Worm (Caenorhabditis elegans) whole organism, young adult: Measurements from ENCODE around the gene T14G10.8.

Source experiments
- B0035.1 ChIP-seq: sonication (generic microtip); optimal IDR thresholded peaks from 2 replicates; lab custom pipeline; 2016; ENCODE audit warnings: missing genetic modification characterization, mild to moderate bottlenecking, missing compliant biosample characterization, missing genotype, missing genetic modification reagents
- B0336.3 ChIP-seq: fragments of 200-800 bp; sonication (Bioruptor generic); IDR thresholded peaks from 2 replicates; pipeline ENCODE4 v1.3.6; 2022; ENCODE audit warnings: missing genetic modification characterization, missing compliant biosample characterization
- C17E4.6 ChIP-seq: fragments of 200-800 bp; sonication (Bioruptor generic); IDR thresholded peaks from 2 replicates; pipeline ENCODE4 v1.3.6; 2022; ENCODE audit warnings: missing genetic modification reagents, missing genetic modification characterization, missing compliant biosample characterization
- D2030.7 ChIP-seq: fragments of 200-800 bp; sonication (Bioruptor generic); IDR thresholded peaks from 2 replicates; pipeline ENCODE4 v1.3.6; 2022; ENCODE audit warnings: missing genetic modification reagents, missing genetic modification characterization, missing compliant biosample characterization
- F33H1.4 ChIP-seq: fragments of 200-800 bp; sonication (Bioruptor generic); IDR thresholded peaks from 2 replicates; pipeline ENCODE4 v1.3.6; 2022; ENCODE audit warnings: missing genetic modification reagents, missing genetic modification characterization, missing compliant biosample characterization
- F49E8.2 ChIP-seq: sonication (generic microtip); optimal IDR thresholded peaks from 3 replicates; lab custom pipeline; 2017; ENCODE audit warnings: missing genetic modification characterization, mild to moderate bottlenecking, missing compliant biosample characterization, antibody characterized with exemption, moderate library complexity; ENCODE audit not compliant: insufficient read depth
- F55B11.4 ChIP-seq: sonication (generic microtip); optimal IDR thresholded peaks from 2 replicates; lab custom pipeline; 2016; ENCODE audit warnings: missing compliant biosample characterization, missing genetic modification characterization, borderline replicate concordance; ENCODE audit not compliant: insufficient read depth
- K11D2.4 ChIP-seq: fragments of 200-800 bp; sonication (Bioruptor generic); IDR thresholded peaks from 2 replicates; pipeline ENCODE4 v1.3.6; 2022; ENCODE audit warnings: missing genetic modification reagents, missing genetic modification characterization, missing compliant biosample characterization
- Y53G8AR.9 ChIP-seq: fragments of 200-800 bp; sonication (Bioruptor generic); conservative IDR thresholded peaks from 2 replicates; pipeline ENCODE4 v1.3.6; 2022; ENCODE audit warnings: missing genetic modification reagents, missing genetic modification characterization, missing compliant biosample characterization
- ZK185.1 ChIP-seq: sonication (generic microtip); optimal IDR thresholded peaks from 2 replicates; lab custom pipeline; 2016; ENCODE audit warnings: mild to moderate bottlenecking, missing genetic modification characterization, missing compliant biosample characterization; ENCODE audit not compliant: poor library complexity, severe bottlenecking
- ama-1 ChIP-seq, 3 experiments: fragments of 150-350 bp in 1 of 3; sonication (generic microtip) in 2 of 3; optimal IDR thresholded peaks; 2 replicates each; lab custom pipeline; 2014 to 2018; ENCODE audit warnings: missing biosample characterization in 2 of 3, missing genetic modification characterization in 2 of 3, missing genetic modification reagents in 2 of 3
- aptf-2 ChIP-seq: fragments of 200-800 bp; sonication (Bioruptor generic); conservative IDR thresholded peaks from 2 replicates; pipeline ENCODE4 v1.3.6; 2022; ENCODE audit warnings: missing genetic modification reagents, missing genetic modification characterization, missing compliant biosample characterization
- atf-7 ChIP-seq: sonication (generic microtip); optimal IDR thresholded peaks from 2 replicates; lab custom pipeline; 2017; ENCODE audit warnings: mild to moderate bottlenecking, missing genetic modification characterization, missing compliant biosample characterization
- cebp-1 ChIP-seq, 2 experiments: fragments of 200-800 bp in 1 of 2; sonication (Bioruptor generic) in 1 of 2; sonication (generic microtip) in 1 of 2; IDR thresholded peaks in 1 of 2; optimal IDR thresholded peaks in 1 of 2; 2 replicates each; pipeline versions ENCODE4 v1.3.6 to Lab custom; 2017 to 2022; ENCODE audit warnings: missing compliant biosample characterization in 2 of 2, missing genetic modification characterization in 2 of 2, mild to moderate bottlenecking in 1 of 2, missing genetic modification reagents in 1 of 2, moderate library complexity in 1 of 2
- ceh-27 ChIP-seq: fragments of 200-800 bp; sonication (Bioruptor generic); optimal IDR thresholded peaks from 2 replicates; lab custom pipeline; 2018; ENCODE audit warnings: mild to moderate bottlenecking, missing genetic modification characterization, moderate library complexity, missing compliant biosample characterization
- dox-1 ChIP-seq: fragments of 200-800 bp; sonication (Bioruptor generic); IDR thresholded peaks from 2 replicates; pipeline ENCODE4 v1.3.6; 2022; ENCODE audit warnings: missing genetic modification reagents, missing genetic modification characterization, missing compliant biosample characterization
- dpl-1 ChIP-seq: fragments of 150-350 bp; optimal IDR thresholded peaks from 2 replicates; lab custom pipeline; 2014; ENCODE audit warnings: missing biosample characterization, missing genetic modification reagents, missing genetic modification characterization
- egrh-3 ChIP-seq: fragments of 200-800 bp; sonication (Bioruptor generic); IDR thresholded peaks from 2 replicates; pipeline ENCODE4 v1.3.6; 2022; ENCODE audit warnings: missing genetic modification reagents, missing genetic modification characterization, missing compliant biosample characterization
- him-1 ChIP-seq: sonication (generic microtip); optimal IDR thresholded peaks from 2 replicates; lab custom pipeline; 2016; ENCODE audit warnings: missing genotype, missing genetic modification reagents, missing genetic modification characterization, missing compliant biosample characterization
- hlh-12 ChIP-seq: sonication (generic microtip); optimal IDR thresholded peaks from 2 replicates; lab custom pipeline; 2016; ENCODE audit warnings: missing genetic modification characterization, missing compliant biosample characterization
- hmg-1.2 ChIP-seq: fragments of 200-800 bp; sonication (Bioruptor generic); IDR thresholded peaks from 2 replicates; pipeline ENCODE4 v1.3.6; 2022; ENCODE audit warnings: missing genetic modification reagents, missing genetic modification characterization, missing compliant biosample characterization
- hsf-1 ChIP-seq: fragments of 200-800 bp; sonication (Bioruptor generic); IDR thresholded peaks from 2 replicates; pipeline ENCODE4 v1.3.6; 2022; ENCODE audit warnings: missing genetic modification reagents, missing genetic modification characterization, missing compliant biosample characterization
- let-607 ChIP-seq, 2 experiments: fragments of 200-800 bp in 1 of 2; sonication (Bioruptor generic) in 1 of 2; sonication (generic microtip) in 1 of 2; optimal IDR thresholded peaks; 2 replicates each; lab custom pipeline; 2016 to 2018; ENCODE audit warnings: mild to moderate bottlenecking in 2 of 2, missing compliant biosample characterization in 2 of 2, missing genetic modification characterization in 2 of 2, moderate library complexity in 2 of 2, missing genotype in 1 of 2
- lin-26 ChIP-seq: fragments of 200-800 bp; sonication (Bioruptor generic); IDR thresholded peaks from 2 replicates; pipeline ENCODE4 v1.3.6; 2022; ENCODE audit warnings: missing genetic modification reagents, missing genetic modification characterization, missing compliant biosample characterization
- lin-35 ChIP-seq, 3 experiments: fragments of 150-350 bp in 2 of 3; sonication (generic microtip) in 1 of 3; optimal IDR thresholded peaks; 2 replicates each; lab custom pipeline; 2014 to 2018; ENCODE audit warnings: missing biosample characterization in 3 of 3, missing genetic modification characterization in 3 of 3, missing genetic modification reagents in 3 of 3
- lin-54 ChIP-seq: fragments of 200-800 bp; sonication (Bioruptor generic); optimal IDR thresholded peaks from 2 replicates; lab custom pipeline; 2018; ENCODE audit warnings: mild to moderate bottlenecking, missing genetic modification characterization, missing compliant biosample characterization
- lsl-1 ChIP-seq: fragments of 200-800 bp; sonication (Bioruptor generic); optimal IDR thresholded peaks from 2 replicates; lab custom pipeline; 2018; ENCODE audit warnings: mild to moderate bottlenecking, missing genetic modification characterization, moderate library complexity, missing compliant biosample characterization
- madf-6 ChIP-seq: fragments of 200-800 bp; sonication (Bioruptor generic); IDR thresholded peaks from 2 replicates; pipeline ENCODE4 v1.3.6; 2022; ENCODE audit warnings: missing genetic modification reagents, missing genetic modification characterization, missing compliant biosample characterization
- mes-4 ChIP-seq: sonication (generic microtip); optimal IDR thresholded peaks from 2 replicates; lab custom pipeline; 2016; ENCODE audit warnings: missing genotype, missing genetic modification characterization, missing compliant biosample characterization
- mxl-1 ChIP-seq: sonication (generic microtip); optimal IDR thresholded peaks from 2 replicates; lab custom pipeline; 2016; ENCODE audit warnings: missing genetic modification characterization, missing compliant biosample characterization
- pha-4 ChIP-seq: fragments of 150-350 bp; sonication (generic microtip); optimal IDR thresholded peaks from 2 replicates; lab custom pipeline; 2014; ENCODE audit warnings: missing biosample characterization, missing genetic modification reagents, missing genetic modification characterization
- rcor-1 ChIP-seq: fragments of 200-800 bp; sonication (Bioruptor generic); IDR thresholded peaks from 2 replicates; pipeline ENCODE4 v1.3.6; 2022; ENCODE audit warnings: missing genetic modification reagents, missing genetic modification characterization, missing compliant biosample characterization
- rec-8 ChIP-seq, 2 experiments: sonication (generic microtip); optimal IDR thresholded peaks; 2 replicates each; lab custom pipeline; 2016; ENCODE audit warnings: mild to moderate bottlenecking in 2 of 2, missing genetic modification characterization in 2 of 2, missing genetic modification reagents in 2 of 2, missing genotype in 2 of 2, missing biosample characterization in 1 of 2, missing compliant biosample characterization in 1 of 2, moderate library complexity in 1 of 2
- snpc-3.4 ChIP-seq: sonication (generic microtip); optimal IDR thresholded peaks from 2 replicates; lab custom pipeline; 2017; ENCODE audit warnings: missing genetic modification characterization, mild to moderate bottlenecking, missing compliant biosample characterization, antibody characterized with exemption, moderate library complexity, missing genotype, missing genetic modification reagents
- tlf-1 ChIP-seq: fragments of 200-800 bp; sonication (Bioruptor generic); optimal IDR thresholded peaks from 2 replicates; lab custom pipeline; 2018; ENCODE audit warnings: mild to moderate bottlenecking, missing genetic modification characterization, missing compliant biosample characterization
- unc-62 ChIP-seq: fragments of 150-350 bp; optimal IDR thresholded peaks from 2 replicates; lab custom pipeline; 2014; ENCODE audit warnings: missing biosample characterization, missing genetic modification reagents, missing genetic modification characterization
- zfh-2 ChIP-seq: fragments of 200-800 bp; sonication (Bioruptor generic); conservative IDR thresholded peaks from 2 replicates; pipeline ENCODE4 v1.3.6; 2022; ENCODE audit warnings: missing genetic modification reagents, missing genetic modification characterization, missing compliant biosample characterization

The T14G10.8 gene

ce11 chrIV:10190586-10190985 lies 43.8 kb upstream of the T14G10.8 start:
- TF ChIP-seq hmg-1.2 (GFP tag; lab: Robert Waterston, UW) (peak; percentile 79), unc-62 (GFP tag; lab: Kevin White, UChicago) (no peak), rec-8 (tag; optimal IDR thresholded peaks at IDR 0.05; lab: Kevin White, UChicago) (no peak)

ce11 chrIV:10188505-10188904 lies 41.7 kb upstream of the T14G10.8 start:
- TF ChIP-seq egrh-3 (no peak), aptf-2 (no peak), ZK185.1 (no peak), F49E8.2 (tag; lab: Kevin White, UChicago) (no peak), K11D2.4 (no peak)
- TF ChIP-seq, all 124 proteins: peak for 0

ce11 chrIV:10180133-10180749 lies 33.5 kb upstream of the T14G10.8 start, which contains the start of gene gta-1:
TSS of gene gta-1 (plus strand) at chrIV:10180660.
- no peak for TF ChIP-seq lin-54 (GFP tag; lab: Kevin White, UChicago)
- no peak for TF ChIP-seq mxl-1
- no peak for TF ChIP-seq zfh-2 (GFP tag; lab: Robert Waterston, UW)
- no peak for TF ChIP-seq dox-1 (GFP tag; lab: Robert Waterston, UW)
- TF ChIP-seq cebp-1 (GFP tag; IDR thresholded peaks at IDR 0.05; lab: Robert Waterston, UW), result no peak
- TF ChIP-seq cebp-1 (tag; optimal IDR thresholded peaks at IDR 0.05; lab: Kevin White, UChicago), result peak; percentile 15
- TF ChIP-seq ama-1 (optimal IDR thresholded peaks at IDR 0.05; lab: Kevin White, UChicago), result peak; percentile 50
- no peak for TF ChIP-seq ama-1 (GFP tag; optimal IDR thresholded peaks at IDR 0.05; lab: Kevin White, UChicago)
- TF ChIP-seq let-607 (tag; optimal IDR thresholded peaks at IDR 0.05; lab: Kevin White, UChicago), result no peak
- TF ChIP-seq hlh-12 (tag; lab: Kevin White, UChicago), result no peak
- TF ChIP-seq ceh-27, result no peak
- TF ChIP-seq mes-4, result no peak
- TF ChIP-seq B0035.1, result no peak
- no peak for TF ChIP-seq dpl-1 (GFP tag; lab: Kevin White, UChicago)
- no peak for TF ChIP-seq atf-7
- TF ChIP-seq pha-4 (tag; lab: Kevin White, UChicago), result no peak
- TF ChIP-seq him-1 (tag; lab: Kevin White, UChicago), result no peak

ce11 chrIV:10177779-10178178 lies 31.0 kb upstream of the T14G10.8 start, which contains the start of gene mspn-1:
TSS of gene mspn-1 (plus strand) at chrIV:10177968.
- TF ChIP-seq lin-26 (GFP tag; lab: Robert Waterston, UW) (0 out of 2 replicates have a peak, but pooled peaks have one; percentile 48), F49E8.2 (tag; lab: Kevin White, UChicago) (peak; percentile 17), aptf-2 (no peak), C17E4.6 (peak; percentile 52; the same call in 1 of the 2 replicates), Y53G8AR.9 (peak; percentile 74; the same call in 1 of the 2 replicates), lin-54 (GFP tag; lab: Kevin White, UChicago) (peak; percentile 43), lin-35 (GFP tag; optimal IDR thresholded peaks at IDR 0.05; lab: Kevin White, UChicago) (no peak), tlf-1 (GFP tag; lab: Kevin White, UChicago) (peak; percentile 46), egrh-3 (no peak), D2030.7 (GFP tag; lab: Robert Waterston, UW) (peak; percentile 18; the same call in 1 of the 2 replicates), B0336.3 (GFP tag; lab: Robert Waterston, UW) (peak; percentile 65; the same call in 1 of the 2 replicates), F33H1.4 (peak; percentile 36), snpc-3.4 (peak; percentile 8), F55B11.4 (no peak), hsf-1 (GFP tag; lab: Robert Waterston, UW) (peak; percentile 61; the same call in 1 of the 2 replicates), lsl-1 (GFP tag; lab: Kevin White, UChicago) (peak; percentile 16), madf-6 (GFP tag; lab: Robert Waterston, UW) (peak; percentile 54; the same call in 1 of the 2 replicates), let-607 (tag; optimal IDR thresholded peaks at IDR 0.05; lab: Kevin White, UChicago) (no peak), ama-1 (optimal IDR thresholded peaks at IDR 0.05; lab: Kevin White, UChicago) (no peak), ama-1 (GFP tag; optimal IDR thresholded peaks at IDR 0.05; lab: Kevin White, UChicago) (peak in 1 of 2 experiments; percentile 37), rcor-1 (GFP tag; lab: Robert Waterston, UW) (peak; percentile 21; the same call in 1 of the 2 replicates)
